Worm (Caenorhabditis elegans) whole organism, L4 larva: Measurements from ENCODE around the gene W05E10.5.

ENCODE experiments used
- F49E8.2 ChIP-seq: sonication (generic microtip); optimal IDR thresholded peaks from 2 replicates; lab custom pipeline; 2016; ENCODE audit warnings: missing compliant biosample characterization, mild to moderate bottlenecking, missing genetic modification characterization, borderline replicate concordance
- T20F7.1 ChIP-seq: fragments of 200-800 bp; sonication (Bioruptor generic); optimal IDR thresholded peaks from 2 replicates; lab custom pipeline; 2018; ENCODE audit warnings: mild to moderate bottlenecking, missing genetic modification characterization, missing compliant biosample characterization
- T26A8.4 ChIP-seq: fragments of 200-800 bp; sonication (Bioruptor generic); IDR thresholded peaks from 2 replicates; pipeline ENCODE4 v1.3.6; 2022; ENCODE audit warnings: missing genetic modification characterization, missing compliant biosample characterization
- Y48G9A.11 ChIP-seq: fragments of 200-800 bp; sonication (Bioruptor generic); IDR thresholded peaks from 2 replicates; pipeline ENCODE4 v1.3.6; 2022; ENCODE audit warnings: missing genetic modification reagents, missing genetic modification characterization, missing compliant biosample characterization
- ZK337.2 ChIP-seq: fragments of 200-800 bp; sonication (Bioruptor generic); IDR thresholded peaks from 2 replicates; pipeline ENCODE4 v1.3.6; 2022; ENCODE audit warnings: missing genetic modification reagents, missing genetic modification characterization, missing compliant biosample characterization
- aha-1 ChIP-seq: fragments of 150-350 bp; peaks from one replicate; lab custom pipeline; 2014; ENCODE audit warnings: missing biosample characterization, missing genetic modification characterization
- ama-1 ChIP-seq: fragments of 150-350 bp; optimal IDR thresholded peaks from 2 replicates; lab custom pipeline; 2014; ENCODE audit warnings: inconsistent platforms, mixed read lengths
- ceh-44 ChIP-seq: fragments of 200-800 bp; sonication (Bioruptor generic); IDR thresholded peaks from 2 replicates; pipeline ENCODE4 v1.3.6; 2022; ENCODE audit warnings: missing genetic modification reagents, missing genetic modification characterization, missing compliant biosample characterization
- ceh-62 ChIP-seq: sonication (generic microtip); optimal IDR thresholded peaks from 2 replicates; lab custom pipeline; 2017; ENCODE audit warnings: missing biosample characterization, missing genetic modification characterization
- cey-2 ChIP-seq: sonication (generic microtip); optimal IDR thresholded peaks from 3 replicates; lab custom pipeline; 2017; ENCODE audit warnings: missing genetic modification characterization, mild to moderate bottlenecking, missing compliant biosample characterization, antibody characterized with exemption, borderline replicate concordance; ENCODE audit not compliant: insufficient read depth
- daf-16 ChIP-seq, 3 experiments: sonication (generic microtip); optimal IDR thresholded peaks; 2 replicates each; lab custom pipeline; 2016 to 2017; ENCODE audit warnings: missing genetic modification characterization in 3 of 3, missing genetic modification reagents in 3 of 3, mild to moderate bottlenecking in 2 of 3, missing compliant biosample characterization in 2 of 3, missing biosample characterization in 1 of 3, moderate library complexity in 1 of 3
- dmd-6 ChIP-seq: fragments of 200-800 bp; sonication (Bioruptor generic); IDR thresholded peaks from 2 replicates; pipeline ENCODE4 v1.3.6; 2022; ENCODE audit warnings: missing genetic modification reagents, missing genetic modification characterization, missing compliant biosample characterization
- dmd-8 ChIP-seq: fragments of 200-800 bp; sonication (Bioruptor generic); IDR thresholded peaks from 2 replicates; pipeline ENCODE4 v1.3.6; 2022; ENCODE audit warnings: missing genetic modification characterization, missing compliant biosample characterization
- dve-1 ChIP-seq: sonication (generic microtip); optimal IDR thresholded peaks from 2 replicates; lab custom pipeline; 2017; ENCODE audit warnings: antibody characterized with exemption, mild to moderate bottlenecking, missing genetic modification characterization, missing compliant biosample characterization; ENCODE audit not compliant: insufficient read depth
- fkh-10 ChIP-seq: fragments of 150-350 bp; optimal IDR thresholded peaks from 2 replicates; lab custom pipeline; 2014; ENCODE audit warnings: missing biosample characterization, missing genetic modification reagents, missing genetic modification characterization
- hif-1 ChIP-seq, 2 experiments: sonication (generic microtip); optimal IDR thresholded peaks; 2 replicates each; lab custom pipeline; 2016 to 2017; ENCODE audit warnings: missing compliant biosample characterization in 2 of 2, missing genetic modification characterization in 2 of 2, missing genetic modification reagents in 2 of 2, missing genotype in 2 of 2, mild to moderate bottlenecking in 1 of 2
- hlh-11 ChIP-seq: fragments of 200-800 bp; sonication (Bioruptor generic); optimal IDR thresholded peaks from 2 replicates; lab custom pipeline; 2018; ENCODE audit warnings: mild to moderate bottlenecking, missing genetic modification characterization, missing compliant biosample characterization
- lim-7 ChIP-seq: fragments of 200-800 bp; sonication (Bioruptor generic); IDR thresholded peaks from 2 replicates; pipeline ENCODE4 v1.3.6; 2022; ENCODE audit warnings: missing genetic modification characterization, missing compliant biosample characterization
- lin-1 ChIP-seq: fragments of 200-800 bp; sonication (Bioruptor generic); IDR thresholded peaks from 2 replicates; pipeline ENCODE4 v1.3.6; 2022; ENCODE audit warnings: missing genetic modification reagents, missing genetic modification characterization, missing compliant biosample characterization
- lin-13 ChIP-seq: fragments of 150-350 bp; optimal IDR thresholded peaks from 2 replicates; lab custom pipeline; 2014; ENCODE audit warnings: missing biosample characterization, missing genetic modification reagents, missing genetic modification characterization
- lin-15B ChIP-seq: fragments of 150-350 bp; sonication (generic microtip); optimal IDR thresholded peaks from 3 replicates; lab custom pipeline; 2014; ENCODE audit warnings: missing biosample characterization, missing genetic modification characterization
- lin-39 ChIP-seq: fragments of 150-350 bp; optimal IDR thresholded peaks from 2 replicates; lab custom pipeline; 2014; ENCODE audit warnings: missing biosample characterization, missing genetic modification reagents, missing genetic modification characterization
- lsy-2 ChIP-seq, 2 experiments: fragments of 150-350 bp in 1 of 2; sonication (generic microtip) in 1 of 2; optimal IDR thresholded peaks; 2 replicates each; lab custom pipeline; 2014 to 2017; ENCODE audit warnings: missing biosample characterization in 2 of 2, missing genetic modification characterization in 2 of 2
- mdl-1 ChIP-seq, 2 experiments: fragments of 150-350 bp in 1 of 2; sonication (generic microtip) in 1 of 2; optimal IDR thresholded peaks; 2 replicates each; lab custom pipeline; 2014 to 2017; ENCODE audit warnings: missing biosample characterization in 2 of 2, missing genetic modification characterization in 2 of 2
- mep-1 ChIP-seq: fragments of 150-350 bp; sonication (generic microtip); optimal IDR thresholded peaks from 3 replicates; lab custom pipeline; 2014; ENCODE audit warnings: missing biosample characterization, missing genetic modification characterization
- mes-2 ChIP-seq: sonication (generic microtip); optimal IDR thresholded peaks from 2 replicates; lab custom pipeline; 2016; ENCODE audit warnings: missing genotype, mild to moderate bottlenecking, missing genetic modification characterization, missing compliant biosample characterization; ENCODE audit not compliant: poor library complexity, severe bottlenecking
- mxl-2 ChIP-seq: fragments of 200-800 bp; sonication (Bioruptor generic); conservative IDR thresholded peaks from 2 replicates; pipeline ENCODE4 v1.3.6; 2022; ENCODE audit warnings: missing genetic modification reagents, missing genetic modification characterization, missing compliant biosample characterization
- mxl-3 ChIP-seq: fragments of 200-800 bp; sonication (Bioruptor generic); optimal IDR thresholded peaks from 2 replicates; lab custom pipeline; 2018; ENCODE audit warnings: mild to moderate bottlenecking, missing genetic modification characterization, missing compliant biosample characterization
- nhr-10 ChIP-seq: fragments of 150-350 bp; optimal IDR thresholded peaks from 2 replicates; lab custom pipeline; 2014; ENCODE audit warnings: missing biosample characterization, missing genetic modification characterization
- nhr-102 ChIP-seq: sonication (generic microtip); optimal IDR thresholded peaks from 2 replicates; lab custom pipeline; 2016; ENCODE audit warnings: mild to moderate bottlenecking, missing genetic modification characterization, moderate library complexity, missing compliant biosample characterization
- nhr-111 ChIP-seq: fragments of 200-800 bp; sonication (Bioruptor generic); optimal IDR thresholded peaks from 2 replicates; lab custom pipeline; 2018; ENCODE audit warnings: mild to moderate bottlenecking, missing genetic modification characterization, missing compliant biosample characterization
- nhr-28 ChIP-seq: fragments of 150-350 bp; optimal IDR thresholded peaks from 2 replicates; lab custom pipeline; 2014; ENCODE audit warnings: missing biosample characterization, missing genetic modification characterization
- nhr-48 ChIP-seq: sonication (generic microtip); optimal IDR thresholded peaks from 2 replicates; lab custom pipeline; 2016; ENCODE audit warnings: mild to moderate bottlenecking, missing genetic modification characterization, missing compliant biosample characterization
- nhr-77 ChIP-seq: fragments of 150-350 bp; optimal IDR thresholded peaks from 2 replicates; lab custom pipeline; 2014; ENCODE audit warnings: missing biosample characterization, missing genetic modification characterization
- pha-4 ChIP-seq, 2 experiments: fragments of 150-350 bp in 1 of 2; fragments of 200-800 bp in 1 of 2; sonication (Bioruptor generic) in 1 of 2; IDR thresholded peaks in 1 of 2; optimal IDR thresholded peaks in 1 of 2; 2 replicates each; pipeline versions ENCODE4 v1.3.6 to Lab custom; 2014 to 2022; ENCODE audit warnings: missing genetic modification characterization in 2 of 2, missing genetic modification reagents in 2 of 2, missing biosample characterization in 1 of 2, missing compliant biosample characterization in 1 of 2
- php-3 ChIP-seq: fragments of 200-800 bp; sonication (Bioruptor generic); IDR thresholded peaks from 2 replicates; pipeline ENCODE4 v1.3.6; 2022; ENCODE audit warnings: missing genetic modification reagents, missing genetic modification characterization, missing compliant biosample characterization
- pqm-1 ChIP-seq: sonication (generic microtip); optimal IDR thresholded peaks from 2 replicates; lab custom pipeline; 2017; ENCODE audit warnings: missing biosample characterization, missing genetic modification characterization
- set-16 ChIP-seq: fragments of 200-800 bp; sonication (Bioruptor generic); IDR thresholded peaks from 2 replicates; pipeline ENCODE4 v1.3.6; 2022; ENCODE audit warnings: missing genetic modification reagents, missing genetic modification characterization, missing compliant biosample characterization
- snpc-1.2 ChIP-seq: fragments of 200-800 bp; sonication (Bioruptor generic); IDR thresholded peaks from 2 replicates; pipeline ENCODE4 v1.3.6; 2022; ENCODE audit warnings: missing genetic modification reagents, missing genetic modification characterization, missing compliant biosample characterization
- tra-1 ChIP-seq: fragments of 200-800 bp; sonication (Bioruptor generic); IDR thresholded peaks from 2 replicates; pipeline ENCODE4 v1.3.6; 2022; ENCODE audit warnings: missing genetic modification reagents, missing genetic modification characterization, missing compliant biosample characterization
- unc-130 ChIP-seq: sonication (generic microtip); optimal IDR thresholded peaks from 2 replicates; lab custom pipeline; 2016; ENCODE audit warnings: missing genetic modification reagents, missing genetic modification characterization, missing compliant biosample characterization
- vab-7 ChIP-seq: fragments of 200-800 bp; sonication (Bioruptor generic); IDR thresholded peaks from 2 replicates; pipeline ENCODE4 v1.3.6; 2022; ENCODE audit warnings: missing genetic modification reagents, missing genetic modification characterization, missing compliant biosample characterization
- zip-11 ChIP-seq: fragments of 200-800 bp; sonication (Bioruptor generic); IDR thresholded peaks from 2 replicates; pipeline ENCODE4 v1.3.6; 2022; ENCODE audit warnings: missing genetic modification characterization, missing compliant biosample characterization
- zip-2 ChIP-seq: fragments of 150-350 bp; optimal IDR thresholded peaks from 2 replicates; lab custom pipeline; 2014; ENCODE audit warnings: missing biosample characterization, missing genetic modification characterization

W05E10.5 gene

DNA sequence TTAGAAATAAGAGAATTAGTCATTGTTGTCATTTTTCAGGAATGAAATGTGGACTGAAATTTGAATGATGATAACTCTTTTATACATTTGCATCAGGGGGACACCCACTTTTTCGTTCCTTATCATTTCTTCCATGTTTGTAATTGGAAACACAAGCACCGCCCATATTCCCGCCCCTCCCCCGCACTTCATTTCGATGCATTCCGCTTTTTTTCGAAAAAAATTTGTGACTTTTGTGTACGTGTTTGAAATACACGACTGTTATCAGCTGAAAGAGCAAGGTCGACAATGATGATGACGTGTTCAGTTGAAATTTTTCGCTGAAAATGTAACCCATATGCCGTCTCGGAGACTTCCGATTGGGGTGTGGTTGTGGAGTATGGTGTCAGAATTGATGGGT is 44.8 kb downstream of the W05E10.5 start, which contains the start of gene zip-10 (continued):
- TF ChIP-seq T20F7.1 (GFP tag; lab: Kevin White, UChicago) (peak; percentile 7), dve-1 (tag; lab: Kevin White, UChicago) (no peak), F49E8.2 (no peak), lsy-2 (tag; optimal IDR thresholded peaks at IDR 0.05; lab: Kevin White, UChicago) (no peak), nhr-77 (tag; lab: Kevin White, UChicago) (peak; percentile 7), mdl-1 (tag; optimal IDR thresholded peaks at IDR 0.05; lab: Kevin White, UChicago) (peak in 1 of 2 experiments; percentile 1), set-16 (GFP tag; lab: Robert Waterston, UW) (no peak), dmd-6 (GFP tag; lab: Robert Waterston, UW) (peak; percentile 90), ceh-62 (tag; lab: Kevin White, UChicago) (no peak), nhr-10 (tag; lab: Kevin White, UChicago) (no peak), pqm-1 (tag; lab: Kevin White, UChicago) (peak; percentile 72), snpc-1.2 (GFP tag; lab: Robert Waterston, UW) (no peak)

DNA sequence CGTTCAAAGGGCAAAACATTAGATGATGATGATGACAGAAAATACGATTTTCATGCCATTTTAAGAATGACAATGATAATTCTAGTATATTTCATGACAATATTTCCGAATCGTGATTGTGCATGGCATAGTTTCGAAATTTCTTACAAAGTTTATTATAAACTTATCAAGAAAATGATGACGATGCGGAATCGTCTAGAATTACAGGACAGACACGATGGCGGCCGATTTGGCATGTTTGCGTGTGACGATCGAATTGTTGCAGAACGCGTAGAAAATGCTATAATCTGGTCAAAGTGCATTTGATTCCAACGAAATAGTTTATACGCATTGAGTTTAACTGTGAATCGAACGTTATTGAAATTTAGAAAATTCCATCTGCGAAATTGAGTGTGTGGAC is 46.2 kb downstream of the W05E10.5 start:
- TF ChIP-seq mxl-2 (GFP tag; lab: Robert Waterston, UW) (no peak), lin-15B (tag; lab: Kevin White, UChicago) (no peak), mep-1 (tag; lab: Kevin White, UChicago) (no peak), zip-2 (tag; lab: Kevin White, UChicago) (no peak), dve-1 (tag; lab: Kevin White, UChicago) (peak; percentile 18), lin-39 (no peak), nhr-28 (no peak), aha-1 (tag; lab: Kevin White, UChicago) (peak; percentile 82), dmd-6 (GFP tag; lab: Robert Waterston, UW) (peak; percentile 49; the same call in 1 of the 2 replicates), hlh-11 (peak; percentile 57), nhr-77 (tag; lab: Kevin White, UChicago) (no peak), dmd-8 (GFP tag; lab: Robert Waterston, UW) (no peak), daf-16 (GFP tag; optimal IDR thresholded peaks at IDR 0.05; lab: Kevin White, UChicago) (no peak), daf-16 (tag; optimal IDR thresholded peaks at IDR 0.05; lab: Kevin White, UChicago) (peak; percentile 34), fkh-10 (GFP tag; lab: Kevin White, UChicago) (no peak), php-3 (no peak), T26A8.4 (GFP tag; lab: Robert Waterston, UW) (no peak), mdl-1 (tag; optimal IDR thresholded peaks at IDR 0.05; lab: Kevin White, UChicago) (no peak)

DNA sequence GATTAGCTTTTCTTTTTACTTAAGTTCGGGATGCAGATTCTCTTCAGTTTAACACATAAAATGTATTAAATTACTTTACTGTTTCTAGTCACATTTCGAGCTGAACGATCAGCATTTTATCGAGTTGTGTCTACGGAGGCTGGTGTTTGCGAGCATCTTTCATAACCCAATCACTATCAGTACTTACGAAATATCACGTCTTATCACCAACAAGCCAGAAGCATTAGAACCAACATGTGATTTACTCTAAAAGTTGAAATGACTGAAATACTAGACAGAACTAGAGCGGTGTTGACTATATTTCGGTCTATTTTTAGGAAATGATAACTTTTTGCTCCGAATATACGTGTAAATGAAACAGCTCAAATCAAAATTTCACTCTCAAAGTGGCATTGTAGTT is 47.1 kb downstream of the W05E10.5 start:
- TF ChIP-seq Y48G9A.11 (GFP tag; lab: Robert Waterston, UW) (no peak), daf-16 (GFP tag; optimal IDR thresholded peaks at IDR 0.05; lab: Kevin White, UChicago) (no peak), daf-16 (tag; optimal IDR thresholded peaks at IDR 0.05; lab: Kevin White, UChicago) (peak; percentile 77), cey-2 (tag; lab: Kevin White, UChicago) (no peak), nhr-48 (tag; lab: Kevin White, UChicago) (peak; percentile 18), nhr-102 (no peak), mxl-3 (GFP tag; lab: Kevin White, UChicago) (no peak), ZK337.2 (no peak), mxl-2 (GFP tag; lab: Robert Waterston, UW) (no peak), pha-4 (GFP tag; IDR thresholded peaks at IDR 0.05; lab: Robert Waterston, UW) (no peak), pha-4 (tag; optimal IDR thresholded peaks at IDR 0.05; lab: Kevin White, UChicago) (no peak), hif-1 (tag; optimal IDR thresholded peaks at IDR 0.05; lab: Kevin White, UChicago) (peak in 1 of 2 experiments; percentile 12), php-3 (0 out of 2 replicates have a peak, but pooled peaks have one; percentile 51), zip-11 (GFP tag; lab: Robert Waterston, UW) (no peak), fkh-10 (GFP tag; lab: Kevin White, UChicago) (no peak), mdl-1 (tag; optimal IDR thresholded peaks at IDR 0.05; lab: Kevin White, UChicago) (peak in 1 of 2 experiments; percentile 20), ceh-44 (GFP tag; lab: Robert Waterston, UW) (no peak), tra-1 (GFP tag; lab: Robert Waterston, UW) (no peak), lim-7 (no peak), unc-130 (GFP tag; lab: Kevin White, UChicago) (no peak), vab-7 (GFP tag; lab: Robert Waterston, UW) (no peak), lin-13 (GFP tag; lab: Kevin White, UChicago) (no peak), ama-1 (lab: Kevin White, UChicago) (no peak), dve-1 (tag; lab: Kevin White, UChicago) (peak; percentile 58), nhr-28 (peak; percentile 75), hlh-11 (peak; percentile 60), mes-2 (tag; lab: Kevin White, UChicago) (peak; percentile 7), lin-1 (GFP tag; lab: Robert Waterston, UW) (no peak), zip-2 (tag; lab: Kevin White, UChicago) (no peak), nhr-111 (GFP tag; lab: Kevin White, UChicago) (no peak), pqm-1 (tag; lab: Kevin White, UChicago) (peak; percentile 91)
